Worm (Caenorhabditis elegans): Measurements from ENCODE around the gene Y39A3A.2.

ce11 chrIII:2092409-2092808 lies 34.9 kb upstream of the Y39A3A.2 start, which contains the start of gene Y48G9A.9:
- TF ChIP-seq nhr-237 (tag; optimal IDR thresholded peaks at IDR 0.05): no peak
- TF ChIP-seq nhr-11 (tag; optimal IDR thresholded peaks at IDR 0.05): no peak
- TF ChIP-seq aly-2 (tag; optimal IDR thresholded peaks at IDR 0.05): no peak
- no peak for TF ChIP-seq ceh-82 (tag; optimal IDR thresholded peaks at IDR 0.05)
- no peak for TF ChIP-seq R02D3.7 (tag; optimal IDR thresholded peaks at IDR 0.05)
- no peak for TF ChIP-seq lin-13 (GFP tag; optimal IDR thresholded peaks at IDR 0.05)
- TF ChIP-seq mdl-1 (tag; optimal IDR thresholded peaks at IDR 0.05): no peak
- no peak for TF ChIP-seq dmd-4 (tag; optimal IDR thresholded peaks at IDR 0.05)
- no peak for TF ChIP-seq nhr-21 (tag; optimal IDR thresholded peaks at IDR 0.05)
- TF ChIP-seq ZK546.5 (tag; optimal IDR thresholded peaks at IDR 0.05): no peak
- TF ChIP-seq ztf-11 (tag; optimal IDR thresholded peaks at IDR 0.05): no peak
- no peak for TF ChIP-seq nhr-12 (tag; optimal IDR thresholded peaks at IDR 0.05)
- TF ChIP-seq ztf-4 (tag; optimal IDR thresholded peaks at IDR 0.05): no peak

Measured in whole organism, L2 larva.